Worm (Caenorhabditis elegans) whole organism, young adult: ENCODE results near the gene F59E12.17.

ENCODE experiments used
- B0261.1 ChIP-seq: sonication (generic microtip); optimal IDR thresholded peaks from 2 replicates; lab custom pipeline; 2016; ENCODE audit warnings: mild to moderate bottlenecking, missing genetic modification characterization, moderate library complexity, missing compliant biosample characterization
- B0336.3 ChIP-seq: fragments of 200-800 bp; sonication (Bioruptor generic); IDR thresholded peaks from 2 replicates; pipeline ENCODE4 v1.3.6; 2022; ENCODE audit warnings: missing genetic modification characterization, missing compliant biosample characterization
- D2030.7 ChIP-seq: fragments of 200-800 bp; sonication (Bioruptor generic); IDR thresholded peaks from 2 replicates; pipeline ENCODE4 v1.3.6; 2022; ENCODE audit warnings: missing genetic modification reagents, missing genetic modification characterization, missing compliant biosample characterization
- F22D6.2 ChIP-seq: sonication (generic microtip); optimal IDR thresholded peaks from 2 replicates; lab custom pipeline; 2016; ENCODE audit warnings: mild to moderate bottlenecking, missing genetic modification characterization, missing compliant biosample characterization
- F23B12.7 ChIP-seq: sonication (generic microtip); optimal IDR thresholded peaks from 2 replicates; lab custom pipeline; 2017; ENCODE audit warnings: missing genetic modification characterization, mild to moderate bottlenecking, missing compliant biosample characterization, antibody characterized with exemption, moderate library complexity; ENCODE audit not compliant: insufficient read depth
- F57A8.1 ChIP-seq: fragments of 200-800 bp; sonication (Bioruptor generic); optimal IDR thresholded peaks from 2 replicates; lab custom pipeline; 2018; ENCODE audit warnings: mild to moderate bottlenecking, missing genetic modification characterization, moderate library complexity, missing compliant biosample characterization
- Y79H2A.3 ChIP-seq: fragments of 200-800 bp; sonication (Bioruptor generic); conservative IDR thresholded peaks from 2 replicates; pipeline ENCODE4 v1.3.6; 2022; ENCODE audit warnings: missing genetic modification reagents, missing genetic modification characterization, missing compliant biosample characterization
- ZK185.1 ChIP-seq: sonication (generic microtip); optimal IDR thresholded peaks from 2 replicates; lab custom pipeline; 2016; ENCODE audit warnings: mild to moderate bottlenecking, missing genetic modification characterization, missing compliant biosample characterization; ENCODE audit not compliant: poor library complexity, severe bottlenecking
- ama-1 ChIP-seq, 3 experiments: fragments of 150-350 bp in 1 of 3; sonication (generic microtip) in 2 of 3; optimal IDR thresholded peaks; 2 replicates each; lab custom pipeline; 2014 to 2018; ENCODE audit warnings: missing biosample characterization in 2 of 3, missing genetic modification characterization in 2 of 3, missing genetic modification reagents in 2 of 3
- ccch-3 ChIP-seq: fragments of 200-800 bp; sonication (Bioruptor generic); optimal IDR thresholded peaks from 2 replicates; lab custom pipeline; 2018; ENCODE audit warnings: mild to moderate bottlenecking, missing genetic modification characterization, missing compliant biosample characterization
- ceh-100 ChIP-seq: fragments of 200-800 bp; sonication (Bioruptor generic); IDR thresholded peaks from 2 replicates; pipeline ENCODE4 v1.3.6; 2022; ENCODE audit warnings: missing genetic modification reagents, missing genetic modification characterization, missing compliant biosample characterization
- dox-1 ChIP-seq: fragments of 200-800 bp; sonication (Bioruptor generic); IDR thresholded peaks from 2 replicates; pipeline ENCODE4 v1.3.6; 2022; ENCODE audit warnings: missing genetic modification reagents, missing genetic modification characterization, missing compliant biosample characterization
- dpl-1 ChIP-seq: fragments of 150-350 bp; optimal IDR thresholded peaks from 2 replicates; lab custom pipeline; 2014; ENCODE audit warnings: missing biosample characterization, missing genetic modification reagents, missing genetic modification characterization
- fkh-3 ChIP-seq: sonication (generic microtip); optimal IDR thresholded peaks from 2 replicates; lab custom pipeline; 2016; ENCODE audit warnings: mild to moderate bottlenecking, missing genetic modification characterization, missing compliant biosample characterization
- gei-17 ChIP-seq: fragments of 200-800 bp; sonication (Bioruptor generic); optimal IDR thresholded peaks from 2 replicates; lab custom pipeline; 2018; ENCODE audit warnings: mild to moderate bottlenecking, missing genetic modification characterization, missing compliant biosample characterization
- him-1 ChIP-seq: sonication (generic microtip); optimal IDR thresholded peaks from 2 replicates; lab custom pipeline; 2016; ENCODE audit warnings: missing genotype, missing genetic modification reagents, missing genetic modification characterization, missing compliant biosample characterization
- hlh-12 ChIP-seq: sonication (generic microtip); optimal IDR thresholded peaks from 2 replicates; lab custom pipeline; 2016; ENCODE audit warnings: missing genetic modification characterization, missing compliant biosample characterization
- lag-1 ChIP-seq: fragments of 200-800 bp; sonication (Bioruptor generic); IDR thresholded peaks from 2 replicates; pipeline ENCODE4 v1.3.6; 2022; ENCODE audit warnings: missing genetic modification reagents, missing genetic modification characterization, missing compliant biosample characterization
- let-607 ChIP-seq, 2 experiments: fragments of 200-800 bp in 1 of 2; sonication (Bioruptor generic) in 1 of 2; sonication (generic microtip) in 1 of 2; optimal IDR thresholded peaks; 2 replicates each; lab custom pipeline; 2016 to 2018; ENCODE audit warnings: mild to moderate bottlenecking in 2 of 2, missing compliant biosample characterization in 2 of 2, missing genetic modification characterization in 2 of 2, moderate library complexity in 2 of 2, missing genotype in 1 of 2
- lin-40 ChIP-seq: sonication (generic microtip); optimal IDR thresholded peaks from 2 replicates; lab custom pipeline; 2016; ENCODE audit warnings: missing genetic modification characterization, mild to moderate bottlenecking, missing compliant biosample characterization, missing genotype, missing genetic modification reagents
- lir-1 ChIP-seq: fragments of 200-800 bp; sonication (Bioruptor generic); conservative IDR thresholded peaks from 2 replicates; pipeline ENCODE4 v1.3.6; 2022; ENCODE audit warnings: missing genetic modification reagents, missing genetic modification characterization, missing compliant biosample characterization
- lsl-1 ChIP-seq: fragments of 200-800 bp; sonication (Bioruptor generic); optimal IDR thresholded peaks from 2 replicates; lab custom pipeline; 2018; ENCODE audit warnings: mild to moderate bottlenecking, missing genetic modification characterization, moderate library complexity, missing compliant biosample characterization
- madf-10 ChIP-seq: sonication (generic microtip); optimal IDR thresholded peaks from 2 replicates; lab custom pipeline; 2016; ENCODE audit warnings: mild to moderate bottlenecking, missing genetic modification characterization, missing compliant biosample characterization
- madf-8 ChIP-seq: fragments of 200-800 bp; sonication (Bioruptor generic); conservative IDR thresholded peaks from 2 replicates; pipeline ENCODE4 v1.3.6; 2022; ENCODE audit warnings: missing genetic modification reagents, missing genetic modification characterization, missing compliant biosample characterization
- mcd-1 ChIP-seq: fragments of 200-800 bp; sonication (Bioruptor generic); IDR thresholded peaks from 2 replicates; pipeline ENCODE4 v1.3.6; 2022; ENCODE audit warnings: missing genetic modification reagents, missing genetic modification characterization, missing compliant biosample characterization
- nfyb-1 ChIP-seq: fragments of 200-800 bp; sonication (Bioruptor generic); IDR thresholded peaks from 2 replicates; pipeline ENCODE4 v1.3.6; 2022; ENCODE audit warnings: missing genetic modification reagents, missing genetic modification characterization, missing compliant biosample characterization
- repo-1 ChIP-seq: sonication (generic microtip); optimal IDR thresholded peaks from 2 replicates; lab custom pipeline; 2017; ENCODE audit warnings: mild to moderate bottlenecking, missing genetic modification characterization, missing compliant biosample characterization
- snpc-1.1 ChIP-seq: sonication (generic microtip); optimal IDR thresholded peaks from 2 replicates; lab custom pipeline; 2017; ENCODE audit warnings: missing genetic modification characterization, mild to moderate bottlenecking, missing compliant biosample characterization, antibody characterized with exemption, moderate library complexity, missing genotype, missing genetic modification reagents; ENCODE audit not compliant: insufficient read depth
- unc-62 ChIP-seq: fragments of 150-350 bp; optimal IDR thresholded peaks from 2 replicates; lab custom pipeline; 2014; ENCODE audit warnings: missing biosample characterization, missing genetic modification reagents, missing genetic modification characterization
- ztf-22 ChIP-seq: fragments of 200-800 bp; sonication (Bioruptor generic); optimal IDR thresholded peaks from 2 replicates; lab custom pipeline; 2018; ENCODE audit warnings: mild to moderate bottlenecking, missing genetic modification characterization, moderate library complexity, missing compliant biosample characterization
- ztf-25 ChIP-seq: fragments of 200-800 bp; sonication (Bioruptor generic); IDR thresholded peaks from 2 replicates; pipeline ENCODE4 v1.3.6; 2022; ENCODE audit warnings: missing genetic modification reagents, missing genetic modification characterization, missing compliant biosample characterization
- ztf-3 ChIP-seq: fragments of 200-800 bp; sonication (Bioruptor generic); optimal IDR thresholded peaks from 2 replicates; lab custom pipeline; 2018; ENCODE audit warnings: mild to moderate bottlenecking, missing genetic modification characterization, missing compliant biosample characterization

The F59E12.17 gene

DNA sequence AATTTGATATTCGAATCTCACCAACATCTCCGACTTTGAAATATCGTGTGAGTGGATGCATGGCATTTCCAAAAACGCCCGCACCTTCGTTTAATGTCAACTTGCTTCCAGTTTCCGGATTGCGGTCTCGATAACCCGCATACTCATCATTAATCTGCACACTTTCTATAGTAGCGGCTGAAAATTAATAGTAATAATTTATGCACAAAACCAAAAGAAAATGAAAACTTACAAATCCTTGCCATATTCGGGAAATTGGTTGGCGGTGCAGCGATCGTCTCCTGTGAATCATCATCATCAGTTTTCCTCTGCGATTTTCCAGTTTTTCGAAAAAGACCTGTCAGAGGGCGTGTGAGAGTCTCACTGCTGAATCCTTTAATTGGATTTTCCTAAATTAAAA is 10.9 kb upstream of the F59E12.17 start:
- no peak for TF ChIP-seq B0261.1 (tag; lab: Kevin White, UChicago)
- no peak for TF ChIP-seq Y79H2A.3 (GFP tag; lab: Robert Waterston, UW)
- TF ChIP-seq nfyb-1 (GFP tag; lab: Robert Waterston, UW): no peak
- TF ChIP-seq ceh-100 (GFP tag; lab: Robert Waterston, UW): no peak
- no peak for TF ChIP-seq gei-17
- TF ChIP-seq lag-1 (GFP tag; lab: Robert Waterston, UW): no peak
- no peak for TF ChIP-seq D2030.7 (GFP tag; lab: Robert Waterston, UW)
- no peak for TF ChIP-seq lsl-1 (GFP tag; lab: Kevin White, UChicago)
- TF ChIP-seq dox-1 (GFP tag; lab: Robert Waterston, UW): no peak
- no peak for TF ChIP-seq ztf-3 (GFP tag; lab: Kevin White, UChicago)
- no peak for TF ChIP-seq ZK185.1 (tag; lab: Kevin White, UChicago)

DNA sequence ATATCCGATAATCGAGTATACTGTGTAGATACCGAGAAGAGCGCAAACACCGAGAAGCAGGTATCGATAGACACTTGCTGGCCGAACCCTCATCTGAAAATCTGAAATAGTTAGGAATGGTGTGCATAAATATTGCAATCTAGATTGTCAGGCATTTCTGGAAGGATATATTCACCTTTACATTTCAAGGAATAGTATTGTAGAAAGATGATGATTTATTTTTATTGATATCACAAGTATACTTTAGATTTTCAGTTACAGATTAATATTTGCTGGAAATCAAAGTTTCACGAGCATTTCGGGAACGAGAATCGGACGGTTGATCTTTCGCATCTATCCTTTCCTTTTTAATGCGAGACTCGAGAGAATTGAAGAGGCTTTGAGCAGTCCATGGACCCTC is 10.4 kb upstream of the F59E12.17 start, which contains the start of gene fut-3:
Gene fut-3, minus strand, starts transcription at position 101 of the 400 bp plus-strand sequence.
- TF ChIP-seq nfyb-1 (GFP tag; lab: Robert Waterston, UW): 0 out of 2 replicates have a peak, but pooled peaks have one; percentile 37
- TF ChIP-seq ama-1 (optimal IDR thresholded peaks at IDR 0.05; lab: Kevin White, UChicago): no peak
- TF ChIP-seq ama-1 (GFP tag; optimal IDR thresholded peaks at IDR 0.05; lab: Kevin White, UChicago): no peak

DNA sequence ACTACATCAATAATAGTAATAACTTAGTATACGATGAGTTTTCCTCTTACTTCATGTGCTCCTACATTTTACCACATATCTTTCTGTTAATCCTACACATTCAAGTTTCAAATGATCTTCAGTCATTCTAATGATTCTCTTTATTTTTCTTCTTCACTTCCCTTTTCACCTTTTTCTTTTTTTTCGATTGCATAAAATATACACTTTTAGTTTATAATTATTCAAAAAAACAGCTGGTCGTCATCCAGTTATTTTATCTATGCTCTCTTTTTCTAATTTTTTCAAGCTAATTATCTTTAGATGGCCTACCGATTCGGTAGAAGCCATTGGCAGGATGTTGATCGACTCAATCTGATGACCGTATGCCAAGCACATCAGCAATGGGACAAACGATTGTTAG is 4.9 kb upstream of the F59E12.17 start, which contains the start of gene F59E12.1:
Gene F59E12.1, plus strand, starts transcription at position 301 of the 400 bp plus-strand sequence.
- no peak for TF ChIP-seq him-1
- TF ChIP-seq madf-10: no peak
- TF ChIP-seq let-607 (tag; optimal IDR thresholded peaks at IDR 0.05; lab: Kevin White, UChicago): no peak
- TF ChIP-seq mcd-1: no peak
- TF ChIP-seq B0336.3 (GFP tag; lab: Robert Waterston, UW): no peak
- TF ChIP-seq F57A8.1 (GFP tag; lab: Kevin White, UChicago): no peak
- no peak for TF ChIP-seq hlh-12 (tag; lab: Kevin White, UChicago)
- no peak for TF ChIP-seq fkh-3 (tag; lab: Kevin White, UChicago)
- no peak for TF ChIP-seq D2030.7 (GFP tag; lab: Robert Waterston, UW)
- no peak for TF ChIP-seq ccch-3 (GFP tag; lab: Kevin White, UChicago)
- TF ChIP-seq lir-1 (GFP tag; lab: Robert Waterston, UW): no peak
- no peak for TF ChIP-seq ztf-22

DNA sequence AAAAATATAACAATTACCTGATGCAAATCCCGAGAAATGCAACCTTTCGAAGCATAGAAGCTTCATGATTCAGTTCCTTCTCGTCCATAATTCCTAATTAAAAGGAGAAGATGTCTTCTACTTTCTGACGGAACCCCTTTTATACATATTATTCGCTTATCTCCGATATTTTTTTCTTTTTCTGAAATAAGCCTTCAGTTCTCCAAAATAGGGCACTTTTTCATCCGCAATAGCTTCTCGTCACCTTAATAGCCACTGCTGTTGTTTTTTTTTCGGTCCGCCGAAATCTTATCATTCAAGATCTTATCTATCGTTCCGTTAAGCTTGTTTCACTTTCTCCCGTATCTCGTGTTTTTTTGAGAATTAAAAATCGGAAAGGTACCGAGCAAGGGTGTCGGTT is 3.1 kb upstream of the F59E12.17 start, which contains the start of gene bli-2:
Gene bli-2, minus strand, starts transcription at position 101 of the 400 bp plus-strand sequence.
- TF ChIP-seq lin-40 (tag; lab: Kevin White, UChicago) (no peak), F23B12.7 (no peak), repo-1 (no peak), madf-8 (GFP tag; lab: Robert Waterston, UW) (no peak), F22D6.2 (tag; lab: Kevin White, UChicago) (no peak), dpl-1 (no peak), snpc-1.1 (tag; lab: Kevin White, UChicago) (no peak), ztf-25 (GFP tag; lab: Robert Waterston, UW) (no peak), D2030.7 (GFP tag; lab: Robert Waterston, UW) (no peak), unc-62 (GFP tag; lab: Kevin White, UChicago) (no peak)
